Fruit fly (Drosophila melanogaster) whole organism, embryonic: ENCODE data around the gene pigs.

ENCODE experiments used
- Ada2b ChIP-seq: fragments of 200-800 bp; sonication (Bioruptor generic); IDR thresholded peaks from 2 replicates; pipeline ENCODE4 v1.3.6; 2022; ENCODE audit warnings: missing biosample characterization, missing genetic modification characterization
- Antp ChIP-seq: fragments of 200-800 bp; sonication (Bioruptor generic); optimal IDR thresholded peaks from 3 replicates; lab custom pipeline; 2016; ENCODE audit warnings: missing biosample characterization, missing genetic modification characterization
- Atf6 ChIP-seq: fragments of 200-800 bp; sonication (Bioruptor generic); IDR thresholded peaks from 2 replicates; pipeline ENCODE4 v1.3.6; 2022; ENCODE audit warnings: missing biosample characterization, missing genetic modification characterization
- Awh ChIP-seq: fragments of 200-800 bp; sonication (Bioruptor generic); IDR thresholded peaks from 2 replicates; pipeline ENCODE4, ENCODE4 v1.3.6; 2022; ENCODE audit warnings: missing biosample characterization, missing genetic modification characterization
- BEAF-32 ChIP-seq: fragments of 200-800 bp; sonication (Bioruptor generic); optimal IDR thresholded peaks from 3 replicates; lab custom pipeline; 2017; ENCODE audit warnings: missing biosample characterization, missing genetic modification characterization, mild to moderate bottlenecking, moderate library complexity, missing genetic modification reagents
- CG10267 ChIP-seq: fragments of 200-800 bp; sonication (Bioruptor generic); optimal IDR thresholded peaks from 2 replicates; lab custom pipeline; 2018; ENCODE audit warnings: missing biosample characterization, mild to moderate bottlenecking, missing genetic modification characterization, moderate library complexity
- CG10654 ChIP-seq: fragments of 200-800 bp; sonication (Bioruptor generic); optimal IDR thresholded peaks from 2 replicates; lab custom pipeline; 2016; ENCODE audit warnings: missing biosample characterization, missing genetic modification characterization
- CG10979 ChIP-seq: fragments of 200-800 bp; sonication (Bioruptor generic); optimal IDR thresholded peaks from 2 replicates; lab custom pipeline; 2018; ENCODE audit warnings: missing biosample characterization, mild to moderate bottlenecking, missing genetic modification characterization, moderate library complexity
- CG11456 ChIP-seq: fragments of 200-800 bp; sonication (Bioruptor generic); IDR thresholded peaks from 3 replicates; pipeline ENCODE4 v1.3.6; 2022; ENCODE audit warnings: missing biosample characterization, missing genetic modification characterization
- CG12299 ChIP-seq: fragments of 200-800 bp; sonication (Bioruptor generic); optimal IDR thresholded peaks from 2 replicates; lab custom pipeline; 2018; ENCODE audit warnings: missing biosample characterization, mild to moderate bottlenecking, missing genetic modification characterization
- CG12769 ChIP-seq: fragments of 200-800 bp; sonication (Bioruptor generic); optimal IDR thresholded peaks from 2 replicates; lab custom pipeline; 2019; ENCODE audit warnings: missing biosample characterization, mild to moderate bottlenecking, missing genetic modification characterization, moderate library complexity
- CG13424 ChIP-seq: fragments of 200-800 bp; sonication (Bioruptor generic); optimal IDR thresholded peaks from 2 replicates; lab custom pipeline; 2019; ENCODE audit warnings: missing biosample characterization, mild to moderate bottlenecking, missing genetic modification characterization, moderate library complexity
- CG1603 ChIP-seq: fragments of 200-800 bp; sonication (Bioruptor generic); optimal IDR thresholded peaks from 2 replicates; lab custom pipeline; 2019; ENCODE audit warnings: missing biosample characterization, mild to moderate bottlenecking, missing genetic modification characterization, moderate library complexity
- CG16813 ChIP-seq: fragments of 200-800 bp; sonication (Bioruptor generic); IDR thresholded peaks from 3 replicates; pipeline ENCODE4 v1.3.6; 2022; ENCODE audit warnings: missing biosample characterization, missing genetic modification characterization; ENCODE audit not compliant: partially characterized antibody
- CG17186 ChIP-seq: fragments of 200-800 bp; sonication (Bioruptor generic); optimal IDR thresholded peaks from 3 replicates; lab custom pipeline; 2017; ENCODE audit warnings: missing biosample characterization, missing genetic modification reagents, missing genetic modification characterization
- CG17385 ChIP-seq: fragments of 200-800 bp; sonication (Bioruptor generic); optimal IDR thresholded peaks from 3 replicates; lab custom pipeline; 2018; ENCODE audit warnings: missing biosample characterization, mild to moderate bottlenecking, missing genetic modification characterization
- CG17802 ChIP-seq: fragments of 200-800 bp; sonication (Bioruptor generic); optimal IDR thresholded peaks from 2 replicates; lab custom pipeline; 2018; ENCODE audit warnings: missing biosample characterization, mild to moderate bottlenecking, missing genetic modification characterization, moderate library complexity
- CG2120 ChIP-seq: fragments of 200-800 bp; sonication (Bioruptor generic); optimal IDR thresholded peaks from 3 replicates; lab custom pipeline; 2016; ENCODE audit warnings: missing biosample characterization, missing genetic modification characterization
- CG2129 ChIP-seq: fragments of 200-800 bp; sonication (Bioruptor generic); IDR thresholded peaks from 2 replicates; pipeline ENCODE4 v1.3.6; 2022; ENCODE audit warnings: missing biosample characterization, missing genetic modification characterization; ENCODE audit not compliant: partially characterized antibody
- CG31388 ChIP-seq: fragments of 200-800 bp; sonication (Bioruptor generic); optimal IDR thresholded peaks from 2 replicates; lab custom pipeline; 2016; ENCODE audit warnings: missing biosample characterization, missing genetic modification characterization
- CG33557 ChIP-seq: fragments of 200-800 bp; sonication (Bioruptor generic); optimal IDR thresholded peaks from 2 replicates; lab custom pipeline; 2019; ENCODE audit warnings: missing biosample characterization, mild to moderate bottlenecking, missing genetic modification characterization, moderate library complexity
- CG3407 ChIP-seq: fragments of 200-800 bp; sonication (Bioruptor generic); optimal IDR thresholded peaks from 2 replicates; lab custom pipeline; 2018; ENCODE audit warnings: missing biosample characterization, mild to moderate bottlenecking, missing genetic modification characterization
- CG4282 ChIP-seq: fragments of 200-800 bp; sonication (Bioruptor generic); optimal IDR thresholded peaks from 2 replicates; lab custom pipeline; 2016; ENCODE audit warnings: missing biosample characterization, missing genetic modification characterization
- CG6813 ChIP-seq: fragments of 200-800 bp; sonication (Bioruptor generic); optimal IDR thresholded peaks from 2 replicates; lab custom pipeline; 2017; ENCODE audit warnings: missing biosample characterization, missing genetic modification characterization, mild to moderate bottlenecking, moderate library complexity, missing genetic modification reagents
- CG7745 ChIP-seq: fragments of 200-800 bp; sonication (Bioruptor generic); optimal IDR thresholded peaks from 2 replicates; lab custom pipeline; 2018; ENCODE audit warnings: missing biosample characterization, mild to moderate bottlenecking, missing genetic modification characterization, moderate library complexity
- CG7963 ChIP-seq: fragments of 200-800 bp; sonication (Bioruptor generic); IDR thresholded peaks from 3 replicates; pipeline ENCODE4 v1.3.6; 2022; ENCODE audit warnings: missing biosample characterization, missing genetic modification characterization; ENCODE audit not compliant: partially characterized antibody
- CG8089 ChIP-seq: fragments of 200-800 bp; sonication (Bioruptor generic); optimal IDR thresholded peaks from 3 replicates; lab custom pipeline; 2016; ENCODE audit warnings: missing biosample characterization, missing genetic modification characterization
- CG8924 ChIP-seq: fragments of 200-800 bp; optimal IDR thresholded peaks from 3 replicates; lab custom pipeline; 2019; ENCODE audit warnings: missing biosample characterization, mild to moderate bottlenecking, missing genetic modification characterization, moderate library complexity
- Dad ChIP-seq: fragments of 200-800 bp; sonication (Bioruptor generic); optimal IDR thresholded peaks from 3 replicates; lab custom pipeline; 2016; ENCODE audit warnings: missing biosample characterization, missing genetic modification characterization
- Hr39 ChIP-seq: fragments of >200 bp; optimal IDR thresholded peaks from 2 replicates; lab custom pipeline; 2017
- Hsf ChIP-seq: fragments of 200-800 bp; sonication (Bioruptor generic); optimal IDR thresholded peaks from 3 replicates; lab custom pipeline; 2016; ENCODE audit warnings: missing biosample characterization, missing genetic modification characterization
- Lpt ChIP-seq: fragments of >200 bp; optimal IDR thresholded peaks from 2 replicates; lab custom pipeline; 2018; ENCODE audit warnings: missing biosample characterization, missing genetic modification characterization
- NC2α ChIP-seq: fragments of 200-800 bp; sonication (Bioruptor generic); optimal IDR thresholded peaks from 2 replicates; lab custom pipeline; 2016; ENCODE audit warnings: missing biosample characterization, missing genetic modification characterization
- Opbp ChIP-seq: fragments of 200-800 bp; sonication (Bioruptor generic); IDR thresholded peaks from 3 replicates; pipeline ENCODE4 v1.3.6; 2022; ENCODE audit warnings: missing biosample characterization, missing genetic modification characterization; ENCODE audit not compliant: partially characterized antibody
- Optix ChIP-seq: fragments of 200-800 bp; sonication (Bioruptor generic); IDR thresholded peaks from 3 replicates; pipeline ENCODE4 v1.3.6; 2022; ENCODE audit warnings: missing biosample characterization, missing genetic modification characterization
- Rx ChIP-seq: fragments of 200-800 bp; sonication (Bioruptor generic); IDR thresholded peaks from 2 replicates; pipeline ENCODE4 v1.3.6; 2022; ENCODE audit warnings: missing biosample characterization, missing genetic modification characterization
- Sry-β ChIP-seq: fragments of 200-800 bp; sonication (Bioruptor generic); optimal IDR thresholded peaks from 2 replicates; lab custom pipeline; 2018; ENCODE audit warnings: missing biosample characterization, mild to moderate bottlenecking, missing genetic modification characterization, moderate library complexity
- Usf ChIP-seq: fragments of 200-800 bp; sonication (Bioruptor generic); optimal IDR thresholded peaks from 2 replicates; lab custom pipeline; 2017; ENCODE audit warnings: missing genotype, missing biosample characterization, missing genetic modification characterization
- ase ChIP-seq: fragments of 200-800 bp; sonication (Bioruptor generic); IDR thresholded peaks from 3 replicates; pipeline ENCODE4 v1.3.6; 2022; ENCODE audit warnings: missing biosample characterization, missing genetic modification characterization
- chm ChIP-seq: fragments of 200-800 bp; sonication (Bioruptor generic); IDR thresholded peaks from 2 replicates; pipeline ENCODE4 v1.3.6; 2022; ENCODE audit warnings: missing biosample characterization, missing genetic modification characterization
- croc ChIP-seq: fragments of 200-800 bp; sonication (Bioruptor generic); conservative IDR thresholded peaks from 3 replicates; pipeline ENCODE4 v1.3.6; 2022; ENCODE audit warnings: missing biosample characterization, missing genetic modification characterization
- crp ChIP-seq, 2 experiments: fragments of 200-800 bp; sonication (Bioruptor generic); optimal IDR thresholded peaks; 2 replicates in 1 of 2; 3 replicates in 1 of 2; lab custom pipeline; 2017; ENCODE audit warnings: missing biosample characterization in 2 of 2, missing genetic modification characterization in 2 of 2, mild to moderate bottlenecking in 1 of 2, moderate library complexity in 1 of 2
- eyg ChIP-seq: fragments of 200-800 bp; sonication (Bioruptor generic); optimal IDR thresholded peaks from 3 replicates; lab custom pipeline; 2016; ENCODE audit warnings: missing biosample characterization, missing genetic modification characterization
- fd3F ChIP-seq: fragments of 200-800 bp; sonication (Bioruptor generic); optimal IDR thresholded peaks from 2 replicates; lab custom pipeline; 2018; ENCODE audit warnings: missing biosample characterization, mild to moderate bottlenecking, missing genetic modification characterization, moderate library complexity
- gro ChIP-seq: fragments of 200-800 bp; sonication (Bioruptor generic); optimal IDR thresholded peaks from 2 replicates; lab custom pipeline; 2016; ENCODE audit warnings: missing biosample characterization, missing genetic modification characterization
- hb ChIP-seq: fragments of 200-800 bp; sonication (Bioruptor generic); IDR thresholded peaks from 3 replicates; pipeline ENCODE4 v1.3.6; 2022; ENCODE audit warnings: missing biosample characterization, missing genetic modification characterization; ENCODE audit not compliant: partially characterized antibody
- inv ChIP-seq: fragments of 200-800 bp; sonication (Bioruptor generic); IDR thresholded peaks from 2 replicates; pipeline ENCODE4 v1.3.6; 2022; ENCODE audit warnings: missing biosample characterization, missing genetic modification characterization; ENCODE audit not compliant: partially characterized antibody
- pho ChIP-seq: fragments of 200-800 bp; sonication (Bioruptor generic); optimal IDR thresholded peaks from 2 replicates; lab custom pipeline; 2016; ENCODE audit warnings: missing biosample characterization, missing genetic modification characterization
- slbo ChIP-seq: fragments of 200-800 bp; sonication (Bioruptor generic); IDR thresholded peaks from 2 replicates; pipeline ENCODE4 v1.3.6; 2022; ENCODE audit warnings: missing biosample characterization, missing genetic modification characterization
- sug ChIP-seq: fragments of 200-800 bp; optimal IDR thresholded peaks from 2 replicates; lab custom pipeline; 2019; ENCODE audit warnings: missing biosample characterization, mild to moderate bottlenecking, missing genetic modification characterization, moderate library complexity
- vvl ChIP-seq: fragments of 200-800 bp; sonication (Bioruptor generic); IDR thresholded peaks from 2 replicates; pipeline ENCODE4 v1.3.6; 2022; ENCODE audit warnings: missing biosample characterization, missing genetic modification characterization

The pigs gene

dm6 chrX:6621566-6622006, 21.7 kb downstream of the pigs start (continued):
- TF ChIP-seq croc (GFP tag; lab: Robert Waterston, UW) (peak; percentile 48; the same call in 2 of the 3 replicates), CG12769 (tag; lab: Kevin White, UChicago) (peak; percentile 47), Opbp (GFP tag; lab: Robert Waterston, UW) (no peak), Atf6 (GFP tag; lab: Robert Waterston, UW) (peak; percentile 34; the same call in 1 of the 2 replicates), slbo (GFP tag; lab: Robert Waterston, UW) (peak; percentile 68), Usf (GFP tag; lab: Kevin White, UChicago) (no peak), inv (GFP tag; lab: Robert Waterston, UW) (no peak), CG2120 (GFP tag; lab: Kevin White, UChicago) (peak; percentile 56), CG4282 (no peak), CG16813 (GFP tag; lab: Robert Waterston, UW) (no peak), Hr39 (no peak), CG8089 (GFP tag; lab: Kevin White, UChicago) (no peak), sug (tag; lab: Kevin White, UChicago) (no peak), CG13424 (peak; percentile 23), CG3407 (GFP tag; lab: Kevin White, UChicago) (no peak), CG7745 (no peak), Dad (no peak), CG17186 (GFP tag; lab: Kevin White, UChicago) (no peak), CG12299 (no peak), ase (no peak), CG33557 (GFP tag; lab: Kevin White, UChicago) (peak; percentile 9), eyg (GFP tag; lab: Kevin White, UChicago) (no peak), CG10267 (tag; lab: Kevin White, UChicago) (peak; percentile 49), CG8924 (tag; lab: Kevin White, UChicago) (peak; percentile 32), vvl (GFP tag; lab: Robert Waterston, UW) (peak; percentile 51), CG1603 (tag; lab: Kevin White, UChicago) (peak; percentile 42), NC2α (no peak), CG7963 (GFP tag; lab: Robert Waterston, UW) (no peak), fd3F (no peak), CG11456 (GFP tag; lab: Robert Waterston, UW) (peak; percentile 66; the same call in 1 of the 3 replicates), CG6813 (GFP tag; lab: Kevin White, UChicago) (peak; percentile 25), CG10979 (tag; lab: Kevin White, UChicago) (peak; percentile 62), hb (GFP tag; lab: Robert Waterston, UW) (no peak), crp (GFP tag; optimal IDR thresholded peaks at IDR 0.05; lab: Kevin White, UChicago) (no peak), chm (GFP tag; lab: Robert Waterston, UW) (peak; percentile 63), Ada2b (GFP tag; lab: Robert Waterston, UW) (peak; percentile 52), gro (peak; percentile 33), Hsf (GFP tag; lab: Kevin White, UChicago) (peak; percentile 35), BEAF-32 (no peak), CG10654 (no peak), CG31388 (GFP tag; lab: Kevin White, UChicago) (no peak), Antp (GFP tag; lab: Kevin White, UChicago) (peak; percentile 18), pho (GFP tag; lab: Kevin White, UChicago) (no peak), Rx (GFP tag; lab: Robert Waterston, UW) (peak; percentile 25; the same call in 1 of the 2 replicates), Lpt (no peak), Awh (no peak), CG2129 (no peak), CG17802 (tag; lab: Kevin White, UChicago) (peak; percentile 8), Sry-β (no peak), CG17385 (GFP tag; lab: Kevin White, UChicago) (peak; percentile 18), Optix (GFP tag; lab: Robert Waterston, UW) (no peak)
